Fruit fly (Drosophila melanogaster): ENCODE results near the gene betaNACtes1.

The betaNACtes1 gene

dm6 chrX:14208426-14209208 is 36.2 kb upstream of the betaNACtes1 start (continued):
- TF ChIP-seq Sry-β (GFP tag; optimal IDR thresholded peaks at IDR 0.05) (peak; percentile 9), CG10321 (GFP tag; IDR thresholded peaks at IDR 0.05) (no peak), Mrtf (GFP tag; IDR thresholded peaks at IDR 0.05) (peak; percentile 64; the same call in 1 of the 3 replicates), Chrac-16 (GFP tag; optimal IDR thresholded peaks at IDR 0.05) (no peak), pan (optimal IDR thresholded peaks at IDR 0.05) (no peak), pan (GFP tag; optimal IDR thresholded peaks at IDR 0.05 in 1 of 2, IDR thresholded peaks at IDR 0.05 in 1 of 2) (peak in 1 of 2 experiments; percentile 58), inv (GFP tag; IDR thresholded peaks at IDR 0.05; ENCODE audit: partially characterized antibody) (no peak), bowl (GFP tag; IDR thresholded peaks at IDR 0.05) (no peak), CG31224 (GFP tag; IDR thresholded peaks at IDR 0.05) (no peak), CG10267 (tag; optimal IDR thresholded peaks at IDR 0.05) (peak; percentile 70), crp (GFP tag; optimal IDR thresholded peaks at IDR 0.05) (peak in 1 of 2 experiments; percentile 13), CG4820 (GFP tag; optimal IDR thresholded peaks at IDR 0.05) (peak; percentile 57), CG3995 (GFP tag; optimal IDR thresholded peaks at IDR 0.05) (no peak), sob (GFP tag; IDR thresholded peaks at IDR 0.05) (peak; percentile 51; the same call in 1 of the 2 replicates), CG18764 (GFP tag; optimal IDR thresholded peaks at IDR 0.05) (peak; percentile 17), B-H1 (GFP tag; IDR thresholded peaks at IDR 0.05) (peak; percentile 34; the same call in 1 of the 3 replicates), ab (GFP tag; optimal IDR thresholded peaks at IDR 0.05) (no peak), sug (tag; optimal IDR thresholded peaks at IDR 0.05) (no peak), CG42726 (GFP tag; IDR thresholded peaks at IDR 0.05; ENCODE audit: partially characterized antibody) (no peak), trh (GFP tag; optimal IDR thresholded peaks at IDR 0.05) (peak; percentile 13), Vsx1 (GFP tag; optimal IDR thresholded peaks at IDR 0.05) (peak; percentile 23), CG11398 (GFP tag; optimal IDR thresholded peaks at IDR 0.05) (peak; percentile 9), CG11695 (GFP tag; IDR thresholded peaks at IDR 0.05) (peak; percentile 69; the same call in 2 of the 3 replicates), Ravus (GFP tag; IDR thresholded peaks at IDR 0.05) (no peak), CG1832 (GFP tag; optimal IDR thresholded peaks at IDR 0.05) (no peak), kay (GFP tag; optimal IDR thresholded peaks at IDR 0.05) (no peak), zen (tag; optimal IDR thresholded peaks at IDR 0.05) (peak; percentile 19), Asciz (GFP tag; optimal IDR thresholded peaks at IDR 0.05) (peak; percentile 83), CG10543 (GFP tag; optimal IDR thresholded peaks at IDR 0.05) (no peak), CG34224 (GFP tag; IDR thresholded peaks at IDR 0.05; ENCODE audit: partially characterized antibody) (peak; percentile 41; the same call in 1 of the 3 replicates), toy (GFP tag; IDR thresholded peaks at IDR 0.05) (no peak), Pdp1 (GFP tag; optimal IDR thresholded peaks at IDR 0.05) (peak; percentile 34 to 41), ttk (GFP tag; IDR thresholded peaks at IDR 0.05) (peak; percentile 42; the same call in 1 of the 2 replicates), bbx (GFP tag; IDR thresholded peaks at IDR 0.05; ENCODE audit: partially characterized antibody) (no peak), MBD-R2 (GFP tag; IDR thresholded peaks at IDR 0.05) (0 out of 2 replicates have a peak, but pooled peaks have one; percentile 22), Xbp1 (GFP tag; optimal IDR thresholded peaks at IDR 0.05) (peak; percentile 62), Usf (GFP tag; optimal IDR thresholded peaks at IDR 0.05) (no peak), CG13624 (GFP tag; optimal IDR thresholded peaks at IDR 0.05) (peak; percentile 6), CG7357 (GFP tag; IDR thresholded peaks at IDR 0.05) (no peak), rib (GFP tag; IDR thresholded peaks at IDR 0.05) (no peak), chinmo (GFP tag; IDR thresholded peaks at IDR 0.05; ENCODE audit: partially characterized antibody) (peak; percentile 54; the same call in 1 of the 4 replicates), NK7.1 (GFP tag; optimal IDR thresholded peaks at IDR 0.05) (no peak), tx (GFP tag; optimal IDR thresholded peaks at IDR 0.05) (no peak), HmgZ (tag; optimal IDR thresholded peaks at IDR 0.05) (no peak), CG11456 (GFP tag; IDR thresholded peaks at IDR 0.05) (no peak), Nf-YC (tag; optimal IDR thresholded peaks at IDR 0.05) (no peak), Sin3A (optimal IDR thresholded peaks at IDR 0.05) (no peak), CG14014 (GFP tag; IDR thresholded peaks at IDR 0.05) (peak; percentile 58; the same call in 1 of the 2 replicates), CG10462 (GFP tag; optimal IDR thresholded peaks at IDR 0.05) (no peak)

All from whole organism, embryonic.